Worm (Caenorhabditis elegans) whole organism, mixed stage, embryonic: Measurements from ENCODE around the gene C55A6.4.

Experiments used
- bed-3 ChIP-seq: fragments of 200-800 bp; sonication (Bioruptor generic); optimal IDR thresholded peaks from 3 replicates; lab custom pipeline; 2018; ENCODE audit warnings: mild to moderate bottlenecking, missing genetic modification characterization, moderate library complexity, missing compliant biosample characterization
- elt-3 ChIP-seq: fragments of 150-350 bp; optimal IDR thresholded peaks from 2 replicates; lab custom pipeline; 2014; ENCODE audit warnings: missing biosample characterization, missing genetic modification characterization
- lin-13 ChIP-seq: fragments of 150-350 bp; optimal IDR thresholded peaks from 2 replicates; lab custom pipeline; 2014; ENCODE audit warnings: missing biosample characterization, missing genetic modification characterization
- nhr-76 ChIP-seq: sonication (generic microtip); optimal IDR thresholded peaks from 2 replicates; lab custom pipeline; 2017; ENCODE audit warnings: missing biosample characterization, missing genetic modification characterization
- pha-4 ChIP-seq: fragments of 150-350 bp; optimal IDR thresholded peaks from 2 replicates; lab custom pipeline; 2018; ENCODE audit warnings: missing biosample characterization, missing genetic modification reagents, missing genetic modification characterization
- snpc-4 ChIP-seq: fragments of 150-350 bp; optimal IDR thresholded peaks from 2 replicates; lab custom pipeline; 2014; ENCODE audit warnings: missing biosample characterization, missing genetic modification characterization
- unc-62 ChIP-seq: fragments of 150-350 bp; optimal IDR thresholded peaks from 2 replicates; lab custom pipeline; 2014; ENCODE audit warnings: missing biosample characterization, missing genetic modification reagents, missing genetic modification characterization

DNA sequence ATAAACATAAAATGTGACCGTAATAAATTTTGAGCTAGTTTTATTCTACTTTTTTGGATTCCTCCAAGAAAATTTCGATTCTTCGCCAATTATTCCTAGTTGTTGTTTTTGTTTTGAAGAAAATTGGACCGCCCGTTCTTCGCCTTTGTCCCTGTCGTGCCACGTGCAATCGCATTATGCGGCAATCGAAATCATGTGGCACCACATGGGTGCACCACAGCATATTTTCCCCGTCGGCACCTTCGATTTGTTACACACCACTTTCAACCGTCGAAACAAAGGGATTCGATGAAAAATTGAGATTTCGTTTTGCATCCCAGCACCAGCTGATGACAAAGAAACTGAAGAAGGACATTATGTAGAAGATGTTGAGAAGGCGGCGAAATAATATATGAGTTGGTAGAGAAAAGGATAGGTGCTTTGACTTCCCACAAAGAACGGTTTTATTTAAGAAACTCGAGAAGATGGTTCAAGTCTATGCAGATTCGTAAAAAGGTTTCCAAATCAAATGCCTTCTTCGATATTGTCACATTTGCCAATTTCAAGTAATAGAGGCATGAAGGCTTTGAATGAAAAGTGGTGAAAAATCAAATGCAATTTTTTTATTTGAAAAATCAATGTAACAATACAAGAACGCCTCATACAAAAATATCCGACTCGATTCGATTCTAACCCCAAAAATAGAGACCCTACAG is 11.1 kb upstream of the C55A6.4 start:
- TF ChIP-seq nhr-76 (tag; lab: Kevin White, UChicago) (no peak), bed-3 (no peak), elt-3 (tag; lab: Kevin White, UChicago) (no peak), pha-4 (tag; lab: Kevin White, UChicago) (no peak), lin-13 (tag; lab: Kevin White, UChicago) (no peak), unc-62 (GFP tag; lab: Kevin White, UChicago) (no peak), snpc-4 (no peak)
